Comparison of ENCODE assay signal across 5 worm cellular contexts in the genomic region with DNA sequence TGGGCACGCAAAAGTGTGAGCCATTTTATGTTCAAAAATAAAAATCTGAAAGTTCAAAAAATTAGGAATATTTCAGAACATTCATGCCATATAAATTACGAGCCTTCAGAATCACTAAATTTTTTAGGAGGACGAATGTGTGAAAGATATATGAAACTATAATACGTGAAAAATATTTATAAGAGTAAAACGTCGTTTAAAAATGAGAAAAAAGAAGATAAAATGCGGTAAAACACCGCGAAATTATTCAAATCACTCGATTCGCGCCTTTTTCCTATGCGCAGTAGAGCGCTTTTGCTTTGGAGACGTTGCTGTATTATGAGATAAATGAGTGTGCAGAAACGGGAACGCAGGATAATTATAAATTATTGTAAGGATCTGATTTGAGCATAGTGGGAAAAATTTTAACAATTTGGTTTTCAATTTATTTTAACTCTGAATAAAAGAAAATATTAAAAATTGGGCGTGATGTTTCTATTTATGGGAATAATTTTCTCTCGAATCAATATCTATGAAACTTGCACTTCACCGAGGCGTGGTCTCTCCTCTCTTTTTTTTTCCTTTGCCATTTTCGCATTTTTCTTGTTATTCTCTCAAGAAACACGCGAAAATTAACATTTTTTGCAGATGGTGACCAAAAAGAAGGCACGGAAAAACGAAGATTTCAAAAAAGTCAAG.
TF ChIP-seq lines count a peak whose summit lies in the region.

A gene (minus strand): TSS at position 51 of the 678 bp plus-strand sequence.
A gene (plus strand): TSS at position 628 of the 678 bp plus-strand sequence.

TF ChIP-seq in whole organism, L1 larva, 84 proteins besides CTCF, POLR2A, EP300 and RAD21 (continues in another document):
- peak; percentile 57 for TF ChIP-seq F16B12.6 (tag; optimal IDR thresholded peaks at IDR 0.05; lab: Kevin White, UChicago)
- TF ChIP-seq tbx-2 (tag; optimal IDR thresholded peaks at IDR 0.05; lab: Kevin White, UChicago), result peak; percentile 92
- TF ChIP-seq unc-86 (tag; optimal IDR thresholded peaks at IDR 0.05; lab: Kevin White, UChicago), result peak; percentile 89
- peak; percentile 96 for TF ChIP-seq snu-23 (GFP tag; optimal IDR thresholded peaks at IDR 0.05; lab: Kevin White, UChicago)
- TF ChIP-seq nhr-12 (tag; optimal IDR thresholded peaks at IDR 0.05; lab: Kevin White, UChicago), result no peak
- TF ChIP-seq sox-4 (tag; optimal IDR thresholded peaks at IDR 0.05; lab: Kevin White, UChicago), result peak; percentile 92
- no peak for TF ChIP-seq nhr-28 (tag; optimal IDR thresholded peaks at IDR 0.05; lab: Kevin White, UChicago)
- TF ChIP-seq nhr-85 (tag; lab: Kevin White, UChicago), result peak; percentile 93
- peak; percentile 93 to 95 (median 94) for TF ChIP-seq dpl-1 (GFP tag; optimal IDR thresholded peaks at IDR 0.05; lab: Kevin White, UChicago)
- TF ChIP-seq zip-4 (GFP tag; optimal IDR thresholded peaks at IDR 0.05; lab: Kevin White, UChicago), result peak; percentile 33
- peak; percentile 77 for TF ChIP-seq mab-9 (GFP tag; IDR thresholded peaks at IDR 0.05; lab: Robert Waterston, UW)
- TF ChIP-seq egl-13 (tag; optimal IDR thresholded peaks at IDR 0.05; lab: Kevin White, UChicago), result peak; percentile 91
- peak; percentile 66 for TF ChIP-seq nhr-237 (tag; optimal IDR thresholded peaks at IDR 0.05; lab: Kevin White, UChicago)
- no peak for TF ChIP-seq grh-1 (GFP tag; IDR thresholded peaks at IDR 0.05; lab: Robert Waterston, UW)
- peak; percentile 93 for TF ChIP-seq mep-1 (tag; optimal IDR thresholded peaks at IDR 0.05; lab: Kevin White, UChicago)
- no peak for TF ChIP-seq nhr-84 (tag; optimal IDR thresholded peaks at IDR 0.05; lab: Kevin White, UChicago)
- TF ChIP-seq unc-30 (tag; optimal IDR thresholded peaks at IDR 0.05; lab: Kevin White, UChicago), result no peak

TF ChIP-seq in whole organism, L3 larva, 47 proteins besides CTCF, POLR2A, EP300 and RAD21 (continues in another document):
- TF ChIP-seq nhr-23 (tag; optimal IDR thresholded peaks at IDR 0.05; lab: Kevin White, UChicago) (peak; percentile 68), ztf-11 (tag; optimal IDR thresholded peaks at IDR 0.05; lab: Kevin White, UChicago) (no peak), ceh-82 (tag; optimal IDR thresholded peaks at IDR 0.05; lab: Kevin White, UChicago) (no peak), skn-1 (tag; optimal IDR thresholded peaks at IDR 0.05; lab: Kevin White, UChicago) (peak; percentile 17), jun-1 (tag; optimal IDR thresholded peaks at IDR 0.05; lab: Kevin White, UChicago) (peak; percentile 15), elt-2 (tag; optimal IDR thresholded peaks at IDR 0.05; lab: Kevin White, UChicago) (peak; percentile 56), R02D3.7 (tag; optimal IDR thresholded peaks at IDR 0.05; lab: Kevin White, UChicago) (peak; percentile 62), fos-1 (tag; optimal IDR thresholded peaks at IDR 0.05; lab: Kevin White, UChicago) (no peak), fkh-10 (GFP tag; optimal IDR thresholded peaks at IDR 0.05; lab: Kevin White, UChicago) (peak; percentile 21), eor-1 (tag; optimal IDR thresholded peaks at IDR 0.05; lab: Kevin White, UChicago) (no peak), elt-1 (tag; optimal IDR thresholded peaks at IDR 0.05; lab: Kevin White, UChicago) (no peak), nfya-1 (tag; optimal IDR thresholded peaks at IDR 0.05; lab: Kevin White, UChicago; ENCODE audit: insufficient read depth) (peak; percentile 85), nhr-28 (tag; optimal IDR thresholded peaks at IDR 0.05; lab: Kevin White, UChicago) (no peak), unc-62 (GFP tag; optimal IDR thresholded peaks at IDR 0.05; lab: Kevin White, UChicago) (no peak), lin-39 (tag; optimal IDR thresholded peaks at IDR 0.05; lab: Kevin White, UChicago) (no peak), mml-1 (tag; optimal IDR thresholded peaks at IDR 0.05; lab: Kevin White, UChicago) (no peak), daf-12 (tag; optimal IDR thresholded peaks at IDR 0.05; lab: Kevin White, UChicago) (no peak)

TF ChIP-seq in whole organism, early embryonic, 17 proteins besides CTCF, POLR2A, EP300 and RAD21:
- TF ChIP-seq sea-1 (GFP tag; conservative IDR thresholded peaks at IDR 0.05; lab: Robert Waterston, UW), result no peak
- TF ChIP-seq hnd-1 (tag; optimal IDR thresholded peaks at IDR 0.05; lab: Kevin White, UChicago), result peak; percentile 24
- no peak for TF ChIP-seq flt-1 (GFP tag; IDR thresholded peaks at IDR 0.05; lab: Robert Waterston, UW)
- peak; percentile 60 for TF ChIP-seq pes-1 (GFP tag; IDR thresholded peaks at IDR 0.05; lab: Robert Waterston, UW)
- TF ChIP-seq ceh-13 (GFP tag; optimal IDR thresholded peaks at IDR 0.05; lab: Kevin White, UChicago), result peak; percentile 40
- no peak for TF ChIP-seq ceh-36 (tag; optimal IDR thresholded peaks at IDR 0.05; lab: Kevin White, UChicago)
- no peak for TF ChIP-seq tbx-11 (GFP tag; IDR thresholded peaks at IDR 0.05; lab: Robert Waterston, UW)
- no peak for TF ChIP-seq aly-1 (tag; optimal IDR thresholded peaks at IDR 0.05; lab: Kevin White, UChicago)
- TF ChIP-seq tra-4 (tag; optimal IDR thresholded peaks at IDR 0.05; lab: Kevin White, UChicago), result no peak
- TF ChIP-seq tbx-37 (GFP tag; conservative IDR thresholded peaks at IDR 0.05; lab: Robert Waterston, UW), result 0 out of 2 replicates have a peak, but pooled peaks have one; percentile 4
- TF ChIP-seq F13C5.2 (tag; optimal IDR thresholded peaks at IDR 0.05; lab: Kevin White, UChicago), result peak; percentile 77
- TF ChIP-seq hmg-4 (GFP tag; optimal IDR thresholded peaks at IDR 0.05; lab: Kevin White, UChicago), result no peak
- no peak for TF ChIP-seq ama-1 (optimal IDR thresholded peaks at IDR 0.05; lab: Kevin White, UChicago)
- TF ChIP-seq hmbx-1 (tag; optimal IDR thresholded peaks at IDR 0.05; lab: Kevin White, UChicago), result no peak
- TF ChIP-seq scrt-1 (GFP tag; IDR thresholded peaks at IDR 0.05; lab: Robert Waterston, UW), result no peak
- TF ChIP-seq ets-7 (tag; optimal IDR thresholded peaks at IDR 0.05; lab: Kevin White, UChicago), result peak; percentile 63
- peak; percentile 62 for TF ChIP-seq B0310.2 (tag; optimal IDR thresholded peaks at IDR 0.05; lab: Kevin White, UChicago)

TF ChIP-seq in whole organism, midembryonic, 9 proteins besides CTCF, POLR2A, EP300 and RAD21:
- TF ChIP-seq ztf-23 (GFP tag; IDR thresholded peaks at IDR 0.05; lab: Robert Waterston, UW) (peak; percentile 71), med-1 (GFP tag; optimal IDR thresholded peaks at IDR 0.05; lab: Kevin White, UChicago; ENCODE audit: insufficient read depth) (no peak), T22C8.4 (GFP tag; IDR thresholded peaks at IDR 0.05; lab: Robert Waterston, UW) (no peak), flt-1 (GFP tag; IDR thresholded peaks at IDR 0.05; lab: Robert Waterston, UW) (0 out of 2 replicates have a peak, but pooled peaks have one; percentile 66), tab-1 (GFP tag; IDR thresholded peaks at IDR 0.05; lab: Robert Waterston, UW) (no peak), cog-1 (tag; optimal IDR thresholded peaks at IDR 0.05; lab: Kevin White, UChicago) (peak; percentile 77), ref-1 (GFP tag; conservative IDR thresholded peaks at IDR 0.05; lab: Robert Waterston, UW) (0 out of 2 replicates have a peak, but pooled peaks have one; percentile 33), ztf-29 (GFP tag; IDR thresholded peaks at IDR 0.05; lab: Robert Waterston, UW) (no peak), klf-2 (GFP tag; conservative IDR thresholded peaks at IDR 0.05; lab: Robert Waterston, UW) (0 out of 2 replicates have a peak, but pooled peaks have one; percentile 57)

TF ChIP-seq in whole organism, young adult, 124 proteins besides CTCF, POLR2A, EP300 and RAD21 (continues in another document):
- TF ChIP-seq bed-1 (GFP tag; IDR thresholded peaks at IDR 0.05; lab: Robert Waterston, UW) (no peak), nhr-120 (GFP tag; IDR thresholded peaks at IDR 0.05; lab: Robert Waterston, UW) (no peak), ztf-25 (GFP tag; IDR thresholded peaks at IDR 0.05; lab: Robert Waterston, UW) (no peak), tbp1 (GFP tag; optimal IDR thresholded peaks at IDR 0.05; lab: Kevin White, UChicago) (peak; percentile 52), nhr-80 (tag; optimal IDR thresholded peaks at IDR 0.05; lab: Kevin White, UChicago) (peak; percentile 2), ceh-100 (GFP tag; IDR thresholded peaks at IDR 0.05; lab: Robert Waterston, UW) (peak; percentile 97), madf-8 (GFP tag; conservative IDR thresholded peaks at IDR 0.05; lab: Robert Waterston, UW) (peak; percentile 72), xnd-1 (tag; optimal IDR thresholded peaks at IDR 0.05; lab: Kevin White, UChicago) (peak; percentile 14), ceh-27 (GFP tag; optimal IDR thresholded peaks at IDR 0.05; lab: Kevin White, UChicago) (peak; percentile 65), lin-54 (GFP tag; optimal IDR thresholded peaks at IDR 0.05; lab: Kevin White, UChicago) (peak; percentile 90), C06A6.2 (GFP tag; conservative IDR thresholded peaks at IDR 0.05; lab: Robert Waterston, UW) (no peak), D2030.7 (GFP tag; IDR thresholded peaks at IDR 0.05; lab: Robert Waterston, UW) (peak; percentile 92), snpc-1.3 (tag; optimal IDR thresholded peaks at IDR 0.05; lab: Kevin White, UChicago; ENCODE audit: insufficient read depth) (peak; percentile 8), attf-3 (GFP tag; conservative IDR thresholded peaks at IDR 0.05; lab: Robert Waterston, UW) (no peak), bed-2 (GFP tag; IDR thresholded peaks at IDR 0.05; lab: Robert Waterston, UW) (0 out of 2 replicates have a peak, but pooled peaks have one; percentile 43), lir-1 (GFP tag; conservative IDR thresholded peaks at IDR 0.05; lab: Robert Waterston, UW) (no peak), lin-35 (GFP tag; optimal IDR thresholded peaks at IDR 0.05; lab: Kevin White, UChicago) (peak in 2 of 3 experiments; percentile 25 to 76), efl-1 (GFP tag; optimal IDR thresholded peaks at IDR 0.05; lab: Kevin White, UChicago) (peak; percentile 94), sea-2 (GFP tag; IDR thresholded peaks at IDR 0.05; lab: Robert Waterston, UW) (no peak), mel-28 (tag; optimal IDR thresholded peaks at IDR 0.05; lab: Kevin White, UChicago; ENCODE audit: borderline replicate concordance) (no peak), sdz-38 (tag; optimal IDR thresholded peaks at IDR 0.05; lab: Kevin White, UChicago) (no peak), mcd-1 (GFP tag; IDR thresholded peaks at IDR 0.05; lab: Robert Waterston, UW) (peak; percentile 92), ceh-58 (GFP tag; IDR thresholded peaks at IDR 0.05; lab: Robert Waterston, UW) (no peak), lin-40 (tag; optimal IDR thresholded peaks at IDR 0.05; lab: Kevin White, UChicago) (peak; percentile 77), rec-8 (tag; optimal IDR thresholded peaks at IDR 0.05; lab: Kevin White, UChicago) (no peak), ekl-4 (GFP tag; IDR thresholded peaks at IDR 0.05; lab: Robert Waterston, UW) (no peak), F22D6.2 (tag; optimal IDR thresholded peaks at IDR 0.05; lab: Kevin White, UChicago) (no peak), let-607 (tag; optimal IDR thresholded peaks at IDR 0.05; lab: Kevin White, UChicago) (peak in 1 of 2 experiments; percentile 23), cebp-2 (GFP tag; IDR thresholded peaks at IDR 0.05; lab: Robert Waterston, UW) (no peak), tlf-1 (GFP tag; optimal IDR thresholded peaks at IDR 0.05; lab: Kevin White, UChicago) (peak; percentile 60)
